Worm (Caenorhabditis elegans) whole organism, early embryonic: ENCODE results near the gene R11G10.4.

Experiments
- B0310.2 ChIP-seq: sonication (generic microtip); optimal IDR thresholded peaks from 2 replicates; lab custom pipeline; 2016; ENCODE audit warnings: mild to moderate bottlenecking, missing genetic modification characterization, missing compliant biosample characterization
- ama-1 ChIP-seq: fragments of 150-350 bp; optimal IDR thresholded peaks from 2 replicates; lab custom pipeline; 2014
- ceh-13 ChIP-seq: fragments of 200-800 bp; sonication (Bioruptor generic); optimal IDR thresholded peaks from 2 replicates; lab custom pipeline; 2018; ENCODE audit warnings: mild to moderate bottlenecking, missing genetic modification characterization, missing compliant biosample characterization
- hmbx-1 ChIP-seq: sonication (generic microtip); optimal IDR thresholded peaks from 2 replicates; lab custom pipeline; 2016; ENCODE audit warnings: mild to moderate bottlenecking, missing genetic modification characterization, missing compliant biosample characterization
- hmg-4 ChIP-seq: fragments of 200-800 bp; sonication (Bioruptor generic); optimal IDR thresholded peaks from 2 replicates; lab custom pipeline; 2018; ENCODE audit warnings: mild to moderate bottlenecking, missing genetic modification characterization, missing compliant biosample characterization
- tbx-37 ChIP-seq: fragments of 200-800 bp; sonication (Bioruptor generic); conservative IDR thresholded peaks from 2 replicates; pipeline ENCODE4 v1.3.6; 2022; ENCODE audit warnings: missing genetic modification reagents, missing genetic modification characterization, missing compliant biosample characterization

DNA sequence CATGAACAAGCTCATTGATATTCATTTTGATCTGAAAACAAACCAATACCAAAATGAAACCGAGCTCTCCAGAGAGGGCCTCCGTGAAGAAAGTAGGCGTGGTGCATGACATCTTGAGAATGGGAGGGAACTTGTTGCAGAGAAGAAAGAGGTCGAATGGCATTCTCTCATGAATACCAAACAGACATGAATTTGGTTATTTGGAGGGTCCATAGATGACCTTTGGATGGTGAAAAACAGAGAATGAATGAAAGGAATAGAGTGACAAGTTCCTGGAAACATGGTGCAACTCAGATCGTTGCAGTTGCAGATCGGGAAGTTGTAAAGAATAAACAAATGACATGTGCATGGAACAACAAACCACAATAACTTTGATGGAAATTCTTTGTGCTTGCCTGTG, 30.1 kb upstream of the R11G10.4 start, which contains the start of gene T10G3.8:
- TF ChIP-seq hmg-4 (GFP tag; lab: Kevin White, UChicago) (no peak), ama-1 (lab: Kevin White, UChicago) (no peak), tbx-37 (GFP tag; lab: Robert Waterston, UW) (no peak), hmbx-1 (tag; lab: Kevin White, UChicago) (no peak), B0310.2 (no peak), ceh-13 (no peak)
